2 fruit fly cellular contexts compared by ENCODE assay signal in genomic region chrX:7700239-7700793, dm6.
TF ChIP-seq lines count a peak whose summit lies in the region.

No protein-coding gene starts in this region.

TF ChIP-seq in whole organism, embryonic, 481 proteins besides CTCF, POLR2A, EP300 and RAD21 (continued from another document and continues in another):
- TF ChIP-seq CG5245 (GFP tag; optimal IDR thresholded peaks at IDR 0.05; lab: Kevin White, UChicago) (peak; percentile 87), Mad (GFP tag; optimal IDR thresholded peaks at IDR 0.05; lab: Kevin White, UChicago) (peak; percentile 82), CG34376 (GFP tag; optimal IDR thresholded peaks at IDR 0.05; lab: Kevin White, UChicago) (peak; percentile 78), NK7.1 (GFP tag; optimal IDR thresholded peaks at IDR 0.05; lab: Kevin White, UChicago) (peak; percentile 87), CG7928 (GFP tag; optimal IDR thresholded peaks at IDR 0.05; lab: Kevin White, UChicago) (peak; percentile 60), Rx (GFP tag; IDR thresholded peaks at IDR 0.05; lab: Robert Waterston, UW) (peak; percentile 95), row (GFP tag; IDR thresholded peaks at IDR 0.05; lab: Robert Waterston, UW) (peak; percentile 96), pan (optimal IDR thresholded peaks at IDR 0.05; lab: Kevin White, UChicago) (no peak), pan (GFP tag; optimal IDR thresholded peaks at IDR 0.05 in 1 of 2, IDR thresholded peaks at IDR 0.05 in 1 of 2) (peak in 1 of 2 experiments; percentile 95), CG15011 (GFP tag; optimal IDR thresholded peaks at IDR 0.05; lab: Kevin White, UChicago) (peak; percentile 77), Dll (GFP tag; IDR thresholded peaks at IDR 0.05; lab: Robert Waterston, UW; ENCODE audit: partially characterized antibody) (no peak), Side (GFP tag; optimal IDR thresholded peaks at IDR 0.05; lab: Kevin White, UChicago) (peak; percentile 71), gro (GFP tag; optimal IDR thresholded peaks at IDR 0.05; lab: Kevin White, UChicago) (peak; percentile 71), Antp (GFP tag; optimal IDR thresholded peaks at IDR 0.05; lab: Kevin White, UChicago) (peak; percentile 90), MBD-R2 (GFP tag; IDR thresholded peaks at IDR 0.05; lab: Robert Waterston, UW) (peak; percentile 86), CG1832 (GFP tag; optimal IDR thresholded peaks at IDR 0.05; lab: Kevin White, UChicago) (no peak), sima (GFP tag; optimal IDR thresholded peaks at IDR 0.05; lab: Kevin White, UChicago) (peak; percentile 24), shn (GFP tag; optimal IDR thresholded peaks at IDR 0.05; lab: Kevin White, UChicago) (peak; percentile 90), CG1602 (GFP tag; optimal IDR thresholded peaks at IDR 0.05; lab: Kevin White, UChicago) (peak; percentile 84), fd96Cb (tag; optimal IDR thresholded peaks at IDR 0.05; lab: Kevin White, UChicago) (peak; percentile 92), BtbVII (GFP tag; optimal IDR thresholded peaks at IDR 0.05; lab: Kevin White, UChicago) (peak; percentile 87), CG4707 (GFP tag; optimal IDR thresholded peaks at IDR 0.05; lab: Kevin White, UChicago) (peak; percentile 93), Rfx (GFP tag; IDR thresholded peaks at IDR 0.05; lab: Robert Waterston, UW) (peak; percentile 95), hkb (optimal IDR thresholded peaks at IDR 0.05; lab: Kevin White, UChicago) (no peak), hkb (GFP tag; IDR thresholded peaks at IDR 0.05; lab: Robert Waterston, UW) (peak; percentile 92), pho (GFP tag; optimal IDR thresholded peaks at IDR 0.05; lab: Kevin White, UChicago) (peak; percentile 92), E2f1 (GFP tag; IDR thresholded peaks at IDR 0.05; lab: Robert Waterston, UW) (peak; percentile 94), CG1529 (GFP tag; optimal IDR thresholded peaks at IDR 0.05; lab: Kevin White, UChicago) (peak; percentile 73), CG13424 (tag; optimal IDR thresholded peaks at IDR 0.05; lab: Kevin White, UChicago) (peak; percentile 92), CG32767 (GFP tag; IDR thresholded peaks at IDR 0.05; lab: Robert Waterston, UW) (peak; percentile 84), CG12071 (GFP tag; optimal IDR thresholded peaks at IDR 0.05; lab: Kevin White, UChicago) (peak; percentile 96), Trl (optimal IDR thresholded peaks at IDR 0.05; lab: Kevin White, UChicago) (no peak), Trl (GFP tag; optimal IDR thresholded peaks at IDR 0.05; lab: Kevin White, UChicago) (peak; percentile 75), Sox100B (GFP tag; optimal IDR thresholded peaks at IDR 0.05; lab: Kevin White, UChicago) (peak; percentile 86), Asciz (GFP tag; optimal IDR thresholded peaks at IDR 0.05; lab: Kevin White, UChicago) (peak; percentile 66), CG9932 (GFP tag; IDR thresholded peaks at IDR 0.05; lab: Robert Waterston, UW) (peak; percentile 94), esg (GFP tag; conservative IDR thresholded peaks at IDR 0.05; lab: Robert Waterston, UW) (peak; percentile 94), CG33213 (GFP tag; optimal IDR thresholded peaks at IDR 0.05; lab: Kevin White, UChicago) (peak; percentile 70), CG11093 (GFP tag; IDR thresholded peaks at IDR 0.05; lab: Robert Waterston, UW) (peak; percentile 92), Lim3 (GFP tag; IDR thresholded peaks at IDR 0.05; lab: Robert Waterston, UW) (peak; percentile 83), CG1603 (tag; optimal IDR thresholded peaks at IDR 0.05; lab: Kevin White, UChicago) (peak; percentile 97), al (GFP tag; IDR thresholded peaks at IDR 0.05; lab: Robert Waterston, UW) (peak; percentile 90), CG34224 (GFP tag; IDR thresholded peaks at IDR 0.05; lab: Robert Waterston, UW; ENCODE audit: partially characterized antibody) (no peak), chinmo (GFP tag; IDR thresholded peaks at IDR 0.05; lab: Robert Waterston, UW; ENCODE audit: partially characterized antibody) (no peak), jigr1 (GFP tag; IDR thresholded peaks at IDR 0.05; lab: Robert Waterston, UW) (peak; percentile 89), CG31365 (tag; optimal IDR thresholded peaks at IDR 0.05; lab: Kevin White, UChicago) (peak; percentile 70), tna (GFP tag; IDR thresholded peaks at IDR 0.05; lab: Robert Waterston, UW; ENCODE audit: partially characterized antibody) (no peak), grn (GFP tag; optimal IDR thresholded peaks at IDR 0.05; lab: Kevin White, UChicago) (peak; percentile 32), CG17802 (tag; optimal IDR thresholded peaks at IDR 0.05; lab: Kevin White, UChicago) (peak; percentile 72), CG17359 (tag; optimal IDR thresholded peaks at IDR 0.05; lab: Kevin White, UChicago) (peak; percentile 95), D19A (tag; optimal IDR thresholded peaks at IDR 0.05; lab: Kevin White, UChicago) (peak; percentile 81), PHDP (tag; optimal IDR thresholded peaks at IDR 0.05; lab: Kevin White, UChicago) (peak; percentile 93), pzg (GFP tag; optimal IDR thresholded peaks at IDR 0.05; lab: Kevin White, UChicago) (peak; percentile 18), schlank (tag; optimal IDR thresholded peaks at IDR 0.05; lab: Kevin White, UChicago) (peak; percentile 87), Doc3 (GFP tag; IDR thresholded peaks at IDR 0.05; lab: Robert Waterston, UW; ENCODE audit: partially characterized antibody) (no peak), stc (GFP tag; IDR thresholded peaks at IDR 0.05; lab: Robert Waterston, UW) (peak; percentile 86), CG15696 (tag; optimal IDR thresholded peaks at IDR 0.05; lab: Kevin White, UChicago) (peak; percentile 52), da (GFP tag; optimal IDR thresholded peaks at IDR 0.05; lab: Kevin White, UChicago) (peak; percentile 77), NC2α (GFP tag; optimal IDR thresholded peaks at IDR 0.05; lab: Kevin White, UChicago) (peak; percentile 80), hth (optimal IDR thresholded peaks at IDR 0.05; lab: Kevin White, UChicago) (no peak), hbn (GFP tag; IDR thresholded peaks at IDR 0.05; lab: Robert Waterston, UW; ENCODE audit: partially characterized antibody) (no peak), klu (GFP tag; IDR thresholded peaks at IDR 0.05; lab: Robert Waterston, UW) (peak; percentile 87), sr (GFP tag; IDR thresholded peaks at IDR 0.05; lab: Robert Waterston, UW) (peak; percentile 74; the same call in 2 of the 3 replicates), CG9437 (GFP tag; optimal IDR thresholded peaks at IDR 0.05; lab: Kevin White, UChicago) (peak; percentile 82), Dbx (GFP tag; IDR thresholded peaks at IDR 0.05; lab: Robert Waterston, UW) (peak; percentile 91)

TF ChIP-seq in whole organism, prepupa, 60 proteins besides CTCF, POLR2A, EP300 and RAD21 (continued from another document):
- TF ChIP-seq Met (GFP tag; optimal IDR thresholded peaks at IDR 0.05; lab: Kevin White, UChicago), result peak; percentile 86
- peak; percentile 89 for TF ChIP-seq CG6163 (GFP tag; IDR thresholded peaks at IDR 0.05; lab: Robert Waterston, UW)
- TF ChIP-seq CG3032 (tag; optimal IDR thresholded peaks at IDR 0.05; lab: Kevin White, UChicago), result peak; percentile 67
- TF ChIP-seq CG3919 (GFP tag; optimal IDR thresholded peaks at IDR 0.05; lab: Kevin White, UChicago), result peak; percentile 79
- peak; percentile 85 for TF ChIP-seq Hr4 (GFP tag; optimal IDR thresholded peaks at IDR 0.05; lab: Kevin White, UChicago)
- TF ChIP-seq Eip78C (GFP tag; lab: Kevin White, UChicago), result peak; percentile 89
- TF ChIP-seq Eip93F (GFP tag; optimal IDR thresholded peaks at IDR 0.05; lab: Kevin White, UChicago), result no peak
- peak; percentile 78 for TF ChIP-seq Sox15 (GFP tag; optimal IDR thresholded peaks at IDR 0.05; lab: Kevin White, UChicago)
